Worm (Caenorhabditis elegans) whole organism, L3 larva: Measurements from ENCODE around the gene F14D2.15.

ENCODE experiments used
- ama-1 ChIP-seq: fragments of 150-350 bp; optimal IDR thresholded peaks from 2 replicates; lab custom pipeline; 2018
- ceh-28 ChIP-seq: fragments of 150-350 bp; optimal IDR thresholded peaks from 2 replicates; lab custom pipeline; 2014; ENCODE audit warnings: missing biosample characterization, missing genetic modification reagents, missing genetic modification characterization
- fkh-10 ChIP-seq: sonication (generic microtip); optimal IDR thresholded peaks from 2 replicates; lab custom pipeline; 2017; ENCODE audit warnings: missing biosample characterization, missing genetic modification reagents, missing genetic modification characterization
- pqm-1 ChIP-seq: fragments of 150-350 bp; optimal IDR thresholded peaks from 2 replicates; lab custom pipeline; 2017; ENCODE audit warnings: missing biosample characterization, missing genetic modification characterization, inconsistent platforms

- no peak for TF ChIP-seq pqm-1
- TF ChIP-seq ceh-28 (tag; lab: Kevin White, UChicago): no peak
- TF ChIP-seq ama-1: no peak
- no peak for TF ChIP-seq fkh-10
These were observed 11.6 kb downstream of the F14D2.15 start, which contains the start of gene irld-27 for ce11 chrII:3332039-3332438.
